Worm (Caenorhabditis elegans): ENCODE data around the gene mutd-1.

ce11 chrIV:7178942-7179341 lies 45.1 kb upstream of the mutd-1 start, which contains the start of gene C42D4.3:
- TF ChIP-seq pha-4 (tag; optimal IDR thresholded peaks at IDR 0.05) (no peak), ceh-9 (tag; optimal IDR thresholded peaks at IDR 0.05) (no peak), nfya-1 (tag; optimal IDR thresholded peaks at IDR 0.05) (no peak), eyg-1 (tag; optimal IDR thresholded peaks at IDR 0.05) (no peak), unc-86 (tag; optimal IDR thresholded peaks at IDR 0.05) (no peak), elt-2 (tag; optimal IDR thresholded peaks at IDR 0.05) (no peak), pqm-1 (tag; optimal IDR thresholded peaks at IDR 0.05) (no peak)

Measured in whole organism, late embryonic.